Worm (Caenorhabditis elegans) whole organism, mixed stage, embryonic: ENCODE measurements around the gene srsx-30.

ENCODE experiments used
- ceh-43 ChIP-seq: fragments of 200-800 bp; sonication (Bioruptor generic); optimal IDR thresholded peaks from 2 replicates; lab custom pipeline; 2018; ENCODE audit warnings: mild to moderate bottlenecking, missing genetic modification characterization, moderate library complexity, missing compliant biosample characterization
- ces-1 ChIP-seq: fragments of 150-350 bp; optimal IDR thresholded peaks from 2 replicates; lab custom pipeline; 2014; ENCODE audit warnings: missing biosample characterization, missing genetic modification reagents, missing genetic modification characterization
- elt-3 ChIP-seq: fragments of 150-350 bp; optimal IDR thresholded peaks from 2 replicates; lab custom pipeline; 2014; ENCODE audit warnings: missing biosample characterization, missing genetic modification characterization
- lsy-2 ChIP-seq: fragments of 150-350 bp; optimal IDR thresholded peaks from 2 replicates; lab custom pipeline; 2014; ENCODE audit warnings: missing biosample characterization, missing genetic modification characterization
- unc-39 ChIP-seq: fragments of 150-350 bp; optimal IDR thresholded peaks from 2 replicates; lab custom pipeline; 2014; ENCODE audit warnings: missing biosample characterization, missing genetic modification characterization
- unc-62 ChIP-seq: fragments of 150-350 bp; optimal IDR thresholded peaks from 2 replicates; lab custom pipeline; 2014; ENCODE audit warnings: missing biosample characterization, missing genetic modification reagents, missing genetic modification characterization
- ztf-11 ChIP-seq: fragments of 150-350 bp; optimal IDR thresholded peaks from 2 replicates; lab custom pipeline; 2014; ENCODE audit warnings: missing biosample characterization, missing genetic modification characterization

DNA sequence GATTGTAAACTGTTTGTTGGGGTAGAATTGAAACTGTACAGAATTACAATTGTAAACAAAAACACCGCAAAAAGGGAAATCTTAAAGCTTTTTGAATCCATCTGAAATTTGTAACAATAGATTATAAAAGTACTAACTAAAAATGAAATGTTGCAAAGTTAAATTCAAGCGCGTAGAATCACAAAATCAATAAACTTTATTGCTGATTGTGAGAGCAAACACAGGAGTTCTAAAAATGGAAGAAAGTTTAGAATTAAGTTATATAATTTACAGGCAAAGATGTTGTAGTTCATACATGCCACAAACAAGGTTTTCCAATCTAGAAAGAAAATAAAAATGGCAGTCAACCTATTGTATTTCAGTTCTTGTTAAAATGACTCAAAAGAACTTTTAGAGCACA, 46.4 kb upstream of the srsx-30 start, which contains the start of gene C08B6.3:
- TF ChIP-seq unc-39 (tag; lab: Kevin White, UChicago) (no peak), elt-3 (tag; lab: Kevin White, UChicago) (no peak), ztf-11 (tag; lab: Kevin White, UChicago) (no peak), ceh-43 (GFP tag; lab: Kevin White, UChicago) (no peak), unc-62 (GFP tag; lab: Kevin White, UChicago) (no peak), ces-1 (GFP tag; lab: Kevin White, UChicago) (no peak), lsy-2 (tag; lab: Kevin White, UChicago) (no peak)
